Worm (Caenorhabditis elegans): Measurements from ENCODE around the gene ech-6.

Gene ech-6

DNA sequence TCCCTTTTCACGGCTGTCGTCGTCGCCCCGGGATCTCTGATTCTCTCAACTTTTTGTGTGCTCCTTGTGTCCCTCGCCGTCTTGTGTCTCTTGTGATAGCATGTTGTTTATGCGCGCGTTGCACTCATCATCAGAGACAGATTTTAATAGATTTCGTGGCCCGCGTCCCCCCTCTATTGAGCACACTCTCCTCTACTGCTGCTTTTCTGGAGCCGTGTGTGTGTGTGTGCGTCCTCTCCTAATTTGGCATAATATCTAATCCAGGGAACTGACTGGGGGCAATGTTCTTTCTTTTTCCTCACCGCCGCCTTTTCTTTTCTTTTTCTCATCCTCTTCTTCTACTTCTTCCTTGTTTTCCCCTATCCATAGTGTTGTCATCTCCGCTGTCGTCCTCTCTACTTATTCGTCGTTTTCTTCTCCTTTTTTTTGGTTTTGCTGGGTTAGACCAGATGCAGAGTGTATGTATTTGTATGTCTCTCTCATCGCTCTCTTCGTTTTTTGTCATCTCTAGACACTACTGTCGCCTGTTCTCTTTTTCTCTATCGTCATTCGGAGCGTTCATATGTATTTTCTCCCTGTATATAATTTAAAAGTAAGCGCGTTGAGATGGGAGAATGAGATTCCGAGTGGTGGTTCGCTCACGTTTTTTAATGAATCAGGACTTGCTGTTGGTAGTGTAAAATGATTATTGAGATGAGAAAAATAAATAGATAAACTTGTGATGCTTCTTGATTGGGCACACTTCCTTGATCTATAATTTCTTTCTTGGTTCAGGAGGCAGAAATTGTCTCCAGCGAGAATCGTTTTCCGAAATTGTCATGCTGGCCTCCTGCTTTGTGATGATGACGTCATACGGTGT lies 48.7 kb downstream of the ech-6 start:
- TF ChIP-seq hlh-15 (tag; optimal IDR thresholded peaks at IDR 0.05) (no peak), tbx-2 (tag; optimal IDR thresholded peaks at IDR 0.05) (peak; percentile 65), nfya-1 (tag; optimal IDR thresholded peaks at IDR 0.05) (no peak), ceh-48 (tag; optimal IDR thresholded peaks at IDR 0.05) (no peak), ceh-19 (GFP tag; optimal IDR thresholded peaks at IDR 0.05) (peak; percentile 34), ceh-31 (tag; optimal IDR thresholded peaks at IDR 0.05) (peak; percentile 67), ceh-2 (tag; optimal IDR thresholded peaks at IDR 0.05) (peak; percentile 31), lim-6 (tag; optimal IDR thresholded peaks at IDR 0.05) (peak; percentile 3), syd-9 (tag; optimal IDR thresholded peaks at IDR 0.05) (peak; percentile 55), ceh-34 (tag; optimal IDR thresholded peaks at IDR 0.05) (peak; percentile 54), ceh-18 (tag; optimal IDR thresholded peaks at IDR 0.05) (peak; percentile 72), hlh-30 (tag; optimal IDR thresholded peaks at IDR 0.05; ENCODE audit: insufficient read depth) (no peak), unc-42 (tag; optimal IDR thresholded peaks at IDR 0.05) (peak; percentile 73), ceh-14 (tag; optimal IDR thresholded peaks at IDR 0.05) (peak; percentile 73), mec-3 (tag; optimal IDR thresholded peaks at IDR 0.05; ENCODE audit: borderline replicate concordance) (peak; percentile 38), ref-2 (tag; optimal IDR thresholded peaks at IDR 0.05) (peak; percentile 10), rnt-1 (tag; optimal IDR thresholded peaks at IDR 0.05) (peak; percentile 38), F13H6.1 (tag; optimal IDR thresholded peaks at IDR 0.05) (peak; percentile 21), unc-55 (GFP tag; optimal IDR thresholded peaks at IDR 0.05) (peak; percentile 54)

DNA sequence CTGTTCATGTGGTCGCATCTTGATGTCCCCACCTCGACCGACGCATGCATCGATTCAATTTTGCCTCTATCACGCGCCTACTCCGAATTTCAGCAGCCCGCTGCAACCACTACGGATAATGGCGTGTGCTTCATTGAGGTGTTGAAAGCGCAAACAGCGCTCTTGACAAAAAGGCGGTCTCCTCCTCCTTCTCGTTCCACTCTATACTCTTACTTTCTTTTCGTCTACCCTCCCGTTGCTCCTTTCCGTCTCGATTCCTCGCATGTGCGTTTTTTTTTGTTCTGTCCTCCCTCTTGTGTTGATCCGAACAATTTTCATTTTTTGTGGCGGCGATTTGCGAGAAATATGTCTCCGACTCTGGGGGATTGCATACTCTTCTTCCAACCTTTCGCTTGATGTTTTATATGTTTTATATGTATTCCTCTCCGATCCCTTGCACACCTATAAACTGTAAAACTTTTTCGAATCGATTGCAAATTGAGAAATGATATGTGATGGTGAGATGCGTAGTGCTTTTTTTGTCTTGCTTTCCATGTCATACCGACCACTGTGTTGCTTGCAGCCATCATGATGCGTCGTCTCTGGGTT lies 49.9 kb downstream of the ech-6 start:
- no peak for TF ChIP-seq ceh-31 (tag; optimal IDR thresholded peaks at IDR 0.05)
- no peak for TF ChIP-seq ceh-6 (GFP tag; optimal IDR thresholded peaks at IDR 0.05)
- peak; percentile 12 for TF ChIP-seq ceh-14 (tag; optimal IDR thresholded peaks at IDR 0.05)
- TF ChIP-seq ceh-24 (tag; optimal IDR thresholded peaks at IDR 0.05): no peak
- TF ChIP-seq ceh-48 (tag; optimal IDR thresholded peaks at IDR 0.05): no peak
- TF ChIP-seq Y22D7AL.16 (tag; optimal IDR thresholded peaks at IDR 0.05): no peak
- TF ChIP-seq mec-3 (tag; optimal IDR thresholded peaks at IDR 0.05; ENCODE audit: borderline replicate concordance): no peak
- TF ChIP-seq ceh-22 (tag; optimal IDR thresholded peaks at IDR 0.05): no peak
- TF ChIP-seq ref-2 (tag; optimal IDR thresholded peaks at IDR 0.05): no peak
- no peak for TF ChIP-seq ceh-30 (tag; optimal IDR thresholded peaks at IDR 0.05)
- TF ChIP-seq K02D7.2 (tag; optimal IDR thresholded peaks at IDR 0.05): no peak
- TF ChIP-seq C38D4.7 (GFP tag; optimal IDR thresholded peaks at IDR 0.05): no peak
- peak; percentile 40 for TF ChIP-seq tbx-2 (tag; optimal IDR thresholded peaks at IDR 0.05)

DNA sequence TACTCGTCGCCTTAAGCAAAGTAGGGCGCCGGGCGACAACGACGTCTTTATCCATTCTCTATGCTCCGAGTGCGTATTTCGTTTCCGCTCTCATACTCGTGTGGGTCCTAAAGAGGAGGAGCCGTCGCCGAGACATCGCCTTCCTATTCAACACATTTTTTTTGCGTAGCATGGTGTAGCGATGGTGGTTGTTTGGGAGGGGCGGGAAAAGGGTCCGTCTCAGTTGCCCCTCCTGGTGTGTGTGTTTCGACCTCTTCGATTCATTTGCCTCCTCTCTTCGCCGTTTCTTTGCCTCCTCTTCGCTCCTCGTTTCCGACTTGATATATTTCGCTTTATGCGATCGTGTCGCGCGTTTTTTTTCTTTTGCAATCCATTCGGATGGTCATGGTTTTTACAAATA lies 50.9 kb downstream of the ech-6 start:
- TF ChIP-seq ceh-19 (GFP tag; optimal IDR thresholded peaks at IDR 0.05): no peak
- no peak for TF ChIP-seq ets-4 (tag; optimal IDR thresholded peaks at IDR 0.05)
- no peak for TF ChIP-seq dmd-4 (tag; optimal IDR thresholded peaks at IDR 0.05; ENCODE audit: borderline replicate concordance)
- no peak for TF ChIP-seq ahr-1 (tag; optimal IDR thresholded peaks at IDR 0.05)
- TF ChIP-seq F13H6.1 (tag; optimal IDR thresholded peaks at IDR 0.05): no peak
- TF ChIP-seq npax-4 (tag; optimal IDR thresholded peaks at IDR 0.05): no peak
- no peak for TF ChIP-seq hlh-15 (tag; optimal IDR thresholded peaks at IDR 0.05)
- TF ChIP-seq ceh-9 (tag; optimal IDR thresholded peaks at IDR 0.05): no peak
- TF ChIP-seq ceh-6 (GFP tag; optimal IDR thresholded peaks at IDR 0.05): no peak
- TF ChIP-seq ceh-45 (GFP tag; IDR thresholded peaks at IDR 0.05): no peak
- no peak for TF ChIP-seq zip-5 (tag; optimal IDR thresholded peaks at IDR 0.05)
- no peak for TF ChIP-seq ceh-18 (tag; optimal IDR thresholded peaks at IDR 0.05)
- TF ChIP-seq hlh-6 (tag; optimal IDR thresholded peaks at IDR 0.05): no peak
- no peak for TF ChIP-seq nhr-232 (tag; optimal IDR thresholded peaks at IDR 0.05)
